Fruit fly (Drosophila melanogaster): ENCODE measurements around the gene CG12321.

DNA sequence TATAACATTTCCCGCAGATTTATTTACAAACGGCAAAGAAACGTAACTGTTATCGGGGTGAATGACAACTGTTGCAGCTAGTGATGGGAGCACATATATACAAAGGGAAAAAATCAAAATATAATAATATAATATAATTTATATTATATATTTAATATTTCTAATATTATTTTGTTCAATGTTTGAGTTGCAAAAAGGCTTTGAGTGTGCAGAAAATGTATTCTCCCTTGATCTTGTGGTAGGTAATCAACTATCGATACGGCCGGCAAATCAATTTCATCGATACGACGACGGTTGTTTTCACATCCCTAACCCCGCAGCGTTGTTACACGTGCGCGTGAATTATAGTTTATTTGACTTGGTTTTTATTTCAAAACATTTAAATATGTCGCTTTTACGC, 34.9 kb upstream of the CG12321 start, which contains the start of the genes mTerf5 and Non3:
- no peak for TF ChIP-seq ttk (optimal IDR thresholded peaks at IDR 0.05)
- TF ChIP-seq psq (optimal IDR thresholded peaks at IDR 0.05) = no peak
- no peak for TF ChIP-seq h (optimal IDR thresholded peaks at IDR 0.05)
